Fruit fly (Drosophila melanogaster) whole organism, pupa: Measurements from ENCODE around the gene CG15047.

Experiments
- CG12605 ChIP-seq: fragments of 200-800 bp; sonication (Bioruptor generic); IDR thresholded peaks from 2 replicates; pipeline ENCODE4 v1.3.6; 2022; ENCODE audit warnings: missing biosample characterization, missing genetic modification characterization
- CG13204 ChIP-seq: fragments of 200-800 bp; sonication (Bioruptor generic); optimal IDR thresholded peaks from 2 replicates; lab custom pipeline; 2018; ENCODE audit warnings: missing biosample characterization, mild to moderate bottlenecking, missing genetic modification characterization, moderate library complexity
- CG15710 ChIP-seq: fragments of 200-800 bp; sonication (Bioruptor generic); optimal IDR thresholded peaks from 2 replicates; lab custom pipeline; 2018; ENCODE audit warnings: missing biosample characterization, mild to moderate bottlenecking, missing genetic modification characterization, moderate library complexity
- CG34367 ChIP-seq: fragments of 200-800 bp; sonication (Bioruptor generic); optimal IDR thresholded peaks from 2 replicates; lab custom pipeline; 2018; ENCODE audit warnings: missing biosample characterization, mild to moderate bottlenecking, missing genetic modification characterization
- CG8301 ChIP-seq: fragments of 200-800 bp; sonication (Bioruptor generic); optimal IDR thresholded peaks from 2 replicates; lab custom pipeline; 2018; ENCODE audit warnings: missing biosample characterization, mild to moderate bottlenecking, missing genetic modification characterization
- D1 ChIP-seq: fragments of 200-800 bp; sonication (Bioruptor generic); optimal IDR thresholded peaks from 2 replicates; lab custom pipeline; 2018; ENCODE audit warnings: missing biosample characterization, mild to moderate bottlenecking, missing genetic modification characterization, moderate library complexity
- Pif1B ChIP-seq: fragments of 200-800 bp; sonication (Bioruptor generic); optimal IDR thresholded peaks from 3 replicates; lab custom pipeline; 2016; ENCODE audit warnings: missing biosample characterization, missing genetic modification characterization
- rn ChIP-seq: fragments of 200-800 bp; sonication (Bioruptor generic); IDR thresholded peaks from 2 replicates; pipeline ENCODE4 v1.3.6; 2022; ENCODE audit warnings: missing biosample characterization, missing genetic modification characterization

DNA sequence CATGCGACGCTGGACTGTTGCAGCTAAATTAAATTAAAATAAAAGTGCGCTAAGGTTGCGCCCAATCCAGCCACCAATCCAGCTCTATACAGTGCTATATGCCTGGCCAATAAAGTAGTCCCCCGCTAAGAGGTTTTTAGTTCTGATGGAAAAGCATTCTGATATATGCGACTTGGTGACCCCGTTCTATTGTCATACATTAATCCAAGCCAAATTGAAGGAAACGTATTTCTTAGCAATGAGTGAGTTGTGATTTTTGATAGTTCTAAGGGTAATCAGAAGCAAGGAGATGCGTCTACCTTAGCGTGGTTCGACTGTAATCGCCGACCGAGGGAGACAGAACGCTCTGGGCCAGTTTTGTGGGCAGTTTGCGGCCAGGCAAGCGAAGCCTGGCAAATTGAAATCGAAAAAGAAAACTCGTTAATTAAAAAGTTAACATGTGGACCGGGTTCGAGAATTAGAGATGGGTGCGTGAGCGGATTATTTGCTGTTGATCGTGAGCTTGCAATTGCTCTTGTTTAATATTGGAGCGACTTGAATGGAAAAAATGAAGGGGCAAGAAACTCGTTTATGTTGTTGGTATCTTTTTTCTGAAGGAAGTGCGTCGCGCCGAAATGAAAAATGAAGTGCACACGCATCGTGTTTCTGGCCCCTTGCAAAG is 9.9 kb downstream of the CG15047 start:
- TF ChIP-seq D1 (tag; lab: Kevin White, UChicago) (no peak), CG34367 (tag; lab: Kevin White, UChicago) (peak; percentile 62), CG13204 (GFP tag; lab: Kevin White, UChicago) (peak; percentile 40), CG15710 (peak; percentile 67), CG12605 (GFP tag; lab: Robert Waterston, UW) (no peak), rn (GFP tag; lab: Robert Waterston, UW) (no peak), CG8301 (peak; percentile 55), Pif1B (GFP tag; lab: Kevin White, UChicago) (peak; percentile 66)
